Fruit fly (Drosophila melanogaster) whole organism, embryonic: ENCODE results near the gene fz.

Experiments used
- Asciz ChIP-seq: fragments of 200-800 bp; sonication (Bioruptor generic); optimal IDR thresholded peaks from 2 replicates; lab custom pipeline; 2017; ENCODE audit warnings: missing biosample characterization, mild to moderate bottlenecking, missing genetic modification characterization, missing genetic modification reagents
- CG10462 ChIP-seq: fragments of 200-800 bp; sonication (Bioruptor generic); optimal IDR thresholded peaks from 2 replicates; lab custom pipeline; 2016; ENCODE audit warnings: missing biosample characterization, missing genetic modification characterization
- CG10979 ChIP-seq: fragments of 200-800 bp; sonication (Bioruptor generic); optimal IDR thresholded peaks from 2 replicates; lab custom pipeline; 2018; ENCODE audit warnings: missing biosample characterization, mild to moderate bottlenecking, missing genetic modification characterization, moderate library complexity
- CG11093 ChIP-seq: fragments of 200-800 bp; sonication (Bioruptor generic); IDR thresholded peaks from 3 replicates; pipeline ENCODE4 v1.3.6; 2022; ENCODE audit warnings: missing biosample characterization, missing genetic modification characterization
- CG11504 ChIP-seq: fragments of 200-800 bp; sonication (Bioruptor generic); optimal IDR thresholded peaks from 3 replicates; lab custom pipeline; 2019; ENCODE audit warnings: missing biosample characterization, mild to moderate bottlenecking, missing genetic modification characterization, moderate library complexity
- CG12071 ChIP-seq: fragments of 200-800 bp; sonication (Bioruptor generic); optimal IDR thresholded peaks from 3 replicates; lab custom pipeline; 2018; ENCODE audit warnings: missing biosample characterization, mild to moderate bottlenecking, missing genetic modification characterization
- CG12744 ChIP-seq: fragments of 200-800 bp; sonication (Bioruptor generic); optimal IDR thresholded peaks from 2 replicates; lab custom pipeline; 2016; ENCODE audit warnings: missing biosample characterization, missing genetic modification characterization
- CG12769 ChIP-seq: fragments of 200-800 bp; sonication (Bioruptor generic); optimal IDR thresholded peaks from 2 replicates; lab custom pipeline; 2019; ENCODE audit warnings: missing biosample characterization, mild to moderate bottlenecking, missing genetic modification characterization, moderate library complexity
- CG14667 ChIP-seq: fragments of 200-800 bp; sonication (Bioruptor generic); IDR thresholded peaks from 2 replicates; pipeline ENCODE4 v1.3.6; 2022; ENCODE audit warnings: missing biosample characterization, missing genetic modification characterization
- CG15011 ChIP-seq: fragments of 200-800 bp; sonication (Bioruptor generic); optimal IDR thresholded peaks from 3 replicates; lab custom pipeline; 2018; ENCODE audit warnings: missing biosample characterization, mild to moderate bottlenecking, missing genetic modification characterization
- CG15269 ChIP-seq: fragments of 200-800 bp; sonication (Bioruptor generic); optimal IDR thresholded peaks from 2 replicates; lab custom pipeline; 2018; ENCODE audit warnings: missing biosample characterization, mild to moderate bottlenecking, missing genetic modification characterization, moderate library complexity
- CG1603 ChIP-seq: fragments of 200-800 bp; sonication (Bioruptor generic); optimal IDR thresholded peaks from 2 replicates; lab custom pipeline; 2019; ENCODE audit warnings: missing biosample characterization, mild to moderate bottlenecking, missing genetic modification characterization, moderate library complexity
- CG2199 ChIP-seq: fragments of 200-800 bp; sonication (Bioruptor generic); IDR thresholded peaks from 3 replicates; pipeline ENCODE4 v1.3.6; 2022; ENCODE audit warnings: missing biosample characterization, missing genetic modification characterization
- CG30020 ChIP-seq: fragments of 200-800 bp; optimal IDR thresholded peaks from 2 replicates; lab custom pipeline; 2019; ENCODE audit warnings: missing biosample characterization, mild to moderate bottlenecking, missing genetic modification characterization, moderate library complexity
- CG30403 ChIP-seq: fragments of 200-800 bp; sonication (Bioruptor generic); optimal IDR thresholded peaks from 3 replicates; lab custom pipeline; 2016; ENCODE audit warnings: missing biosample characterization, missing genetic modification characterization
- CG42726 ChIP-seq: fragments of 200-800 bp; sonication (Bioruptor generic); IDR thresholded peaks from 2 replicates; pipeline ENCODE4 v1.3.6; 2022; ENCODE audit warnings: missing biosample characterization, missing genetic modification characterization; ENCODE audit not compliant: partially characterized antibody
- CG6175 ChIP-seq: fragments of 200-800 bp; sonication (Bioruptor generic); IDR thresholded peaks from 3 replicates; pipeline ENCODE4 v1.3.6; 2022; ENCODE audit warnings: missing biosample characterization, missing genetic modification characterization
- CG6654 ChIP-seq: fragments of 200-800 bp; sonication (Bioruptor generic); optimal IDR thresholded peaks from 2 replicates; lab custom pipeline; 2017; ENCODE audit warnings: missing biosample characterization, mild to moderate bottlenecking, missing genetic modification characterization
- CG7839 ChIP-seq: fragments of 200-800 bp; sonication (Bioruptor generic); optimal IDR thresholded peaks from 3 replicates; lab custom pipeline; 2018; ENCODE audit warnings: missing biosample characterization, mild to moderate bottlenecking, missing genetic modification characterization, moderate library complexity
- CoRest ChIP-seq: fragments of 200-800 bp; sonication (Bioruptor generic); optimal IDR thresholded peaks from 3 replicates; lab custom pipeline; 2018; ENCODE audit warnings: missing biosample characterization, mild to moderate bottlenecking, missing genetic modification characterization, moderate library complexity
- D19B ChIP-seq: fragments of 200-800 bp; sonication (Bioruptor generic); optimal IDR thresholded peaks from 2 replicates; lab custom pipeline; 2017; ENCODE audit warnings: missing biosample characterization, mild to moderate bottlenecking, missing genetic modification characterization
- Dek ChIP-seq: fragments of 200-800 bp; sonication (Bioruptor generic); optimal IDR thresholded peaks from 3 replicates; lab custom pipeline; 2019; ENCODE audit warnings: missing biosample characterization, mild to moderate bottlenecking, missing genetic modification characterization, moderate library complexity
- Dref ChIP-seq: fragments of 200-800 bp; sonication (Bioruptor generic); IDR thresholded peaks from 2 replicates; pipeline ENCODE4 v1.3.6; 2022; ENCODE audit warnings: missing biosample characterization, missing genetic modification characterization
- ERR ChIP-seq: fragments of 200-800 bp; sonication (Bioruptor generic); optimal IDR thresholded peaks from 2 replicates; lab custom pipeline; 2016; ENCODE audit warnings: missing biosample characterization, missing genetic modification characterization
- Elba2 ChIP-seq: fragments of 200-800 bp; sonication (Bioruptor generic); optimal IDR thresholded peaks from 3 replicates; lab custom pipeline; 2016; ENCODE audit warnings: missing biosample characterization, missing genetic modification characterization
- H2.0 ChIP-seq: fragments of 200-800 bp; sonication (Bioruptor generic); IDR thresholded peaks from 2 replicates; pipeline ENCODE4 v1.3.6; 2022; ENCODE audit warnings: missing biosample characterization, missing genetic modification characterization
- HHEX ChIP-seq: fragments of 200-800 bp; sonication (Bioruptor generic); optimal IDR thresholded peaks from 3 replicates; lab custom pipeline; 2017; ENCODE audit warnings: missing biosample characterization, mild to moderate bottlenecking, missing genetic modification characterization, missing genetic modification reagents
- HLHmδ ChIP-seq: fragments of 200-800 bp; sonication (Bioruptor generic); optimal IDR thresholded peaks from 2 replicates; lab custom pipeline; 2018; ENCODE audit warnings: missing biosample characterization, mild to moderate bottlenecking, missing genetic modification characterization, moderate library complexity
- Hmr ChIP-seq: fragments of 200-800 bp; sonication (Bioruptor generic); optimal IDR thresholded peaks from 3 replicates; lab custom pipeline; 2017; ENCODE audit warnings: mild to moderate bottlenecking, missing biosample characterization, missing genetic modification reagents, missing genetic modification characterization
- Kr ChIP-seq: fragments of 200-800 bp; sonication (Bioruptor generic); optimal IDR thresholded peaks from 2 replicates; lab custom pipeline; 2017; ENCODE audit warnings: missing biosample characterization, mild to moderate bottlenecking, missing genetic modification characterization
- Pdp1 ChIP-seq, 2 experiments: fragments of 200-800 bp; sonication (Bioruptor generic); optimal IDR thresholded peaks; 3 replicates each; lab custom pipeline; 2016; ENCODE audit warnings: missing biosample characterization in 2 of 2, missing genetic modification characterization in 2 of 2, mild to moderate bottlenecking in 1 of 2, moderate library complexity in 1 of 2
- Sin3A ChIP-seq: fragments of >200 bp; optimal IDR thresholded peaks from 2 replicates; lab custom pipeline; 2018
- Six4 ChIP-seq: fragments of 200-800 bp; sonication (Bioruptor generic); optimal IDR thresholded peaks from 2 replicates; lab custom pipeline; 2016; ENCODE audit warnings: missing biosample characterization, missing genetic modification characterization
- Sry-β ChIP-seq: fragments of 200-800 bp; sonication (Bioruptor generic); optimal IDR thresholded peaks from 2 replicates; lab custom pipeline; 2018; ENCODE audit warnings: missing biosample characterization, mild to moderate bottlenecking, missing genetic modification characterization, moderate library complexity
- bbx ChIP-seq: fragments of 200-800 bp; sonication (Bioruptor generic); IDR thresholded peaks from 2 replicates; pipeline ENCODE4 v1.3.6; 2022; ENCODE audit warnings: missing biosample characterization, missing genetic modification characterization; ENCODE audit not compliant: partially characterized antibody
- bsh ChIP-seq, 2 experiments: fragments of 200-800 bp; sonication (Bioruptor generic); optimal IDR thresholded peaks; 2 replicates each; lab custom pipeline; 2017 to 2018; ENCODE audit warnings: mild to moderate bottlenecking in 2 of 2, missing biosample characterization in 2 of 2, missing genetic modification characterization in 2 of 2, moderate library complexity in 1 of 2
- chif ChIP-seq, 2 experiments: fragments of 200-800 bp; sonication (Bioruptor generic); optimal IDR thresholded peaks; 3 replicates each; lab custom pipeline; 2016; ENCODE audit warnings: missing biosample characterization in 2 of 2, missing genetic modification characterization in 2 of 2
- grau ChIP-seq: fragments of 200-800 bp; optimal IDR thresholded peaks from 3 replicates; lab custom pipeline; 2019; ENCODE audit warnings: missing biosample characterization, mild to moderate bottlenecking, missing genetic modification characterization, moderate library complexity
- grn ChIP-seq: fragments of 200-800 bp; sonication (Bioruptor generic); optimal IDR thresholded peaks from 3 replicates; lab custom pipeline; 2017; ENCODE audit warnings: missing biosample characterization, missing genetic modification characterization
- gt ChIP-seq: fragments of 200-800 bp; sonication (Bioruptor generic); IDR thresholded peaks from 2 replicates; pipeline ENCODE4 v1.3.6; 2022; ENCODE audit warnings: missing biosample characterization, missing genetic modification characterization
- lab ChIP-seq: fragments of 200-800 bp; sonication (Bioruptor generic); optimal IDR thresholded peaks from 3 replicates; lab custom pipeline; 2017; ENCODE audit warnings: missing biosample characterization, missing genetic modification characterization, mild to moderate bottlenecking, moderate library complexity, missing genetic modification reagents
- lmd ChIP-seq: fragments of 200-800 bp; sonication (Bioruptor generic); IDR thresholded peaks from 2 replicates; pipeline ENCODE4 v1.3.6; 2022; ENCODE audit warnings: missing biosample characterization, missing genetic modification characterization
- nmo ChIP-seq: fragments of 200-800 bp; sonication (Bioruptor generic); optimal IDR thresholded peaks from 2 replicates; lab custom pipeline; 2018; ENCODE audit warnings: missing biosample characterization, mild to moderate bottlenecking, missing genetic modification characterization, moderate library complexity
- sc ChIP-seq, 3 experiments: fragments of >200 bp in 2 of 3; fragments of 200-800 bp in 1 of 3; sonication (Bioruptor generic) in 1 of 3; optimal IDR thresholded peaks; 2 replicates in 2 of 3; 3 replicates in 1 of 3; lab custom pipeline; 2017; ENCODE audit warnings: mild to moderate bottlenecking in 1 of 3, missing biosample characterization in 1 of 3, missing genetic modification characterization in 1 of 3, missing genetic modification reagents in 1 of 3
- sens ChIP-seq: fragments of 200-800 bp; sonication (Bioruptor generic); peaks from one replicate; lab custom pipeline; 2016; ENCODE audit warnings: missing biosample characterization, missing genetic modification characterization
- shn ChIP-seq: fragments of 200-800 bp; sonication (Bioruptor generic); optimal IDR thresholded peaks from 3 replicates; lab custom pipeline; 2016; ENCODE audit warnings: missing biosample characterization, missing genetic modification characterization
- tio ChIP-seq: fragments of 200-800 bp; sonication (Bioruptor generic); optimal IDR thresholded peaks from 2 replicates; lab custom pipeline; 2017; ENCODE audit warnings: missing biosample characterization, missing genetic modification characterization, inconsistent platforms
- tup ChIP-seq: fragments of 200-800 bp; sonication (Bioruptor generic); optimal IDR thresholded peaks from 2 replicates; lab custom pipeline; 2016; ENCODE audit warnings: missing biosample characterization, mild to moderate bottlenecking, missing genetic modification characterization, moderate library complexity
- wdn ChIP-seq: fragments of 200-800 bp; sonication (Bioruptor generic); IDR thresholded peaks from 2 replicates; pipeline ENCODE4 v1.3.6; 2022; ENCODE audit warnings: missing biosample characterization, missing genetic modification characterization

fz gene

DNA sequence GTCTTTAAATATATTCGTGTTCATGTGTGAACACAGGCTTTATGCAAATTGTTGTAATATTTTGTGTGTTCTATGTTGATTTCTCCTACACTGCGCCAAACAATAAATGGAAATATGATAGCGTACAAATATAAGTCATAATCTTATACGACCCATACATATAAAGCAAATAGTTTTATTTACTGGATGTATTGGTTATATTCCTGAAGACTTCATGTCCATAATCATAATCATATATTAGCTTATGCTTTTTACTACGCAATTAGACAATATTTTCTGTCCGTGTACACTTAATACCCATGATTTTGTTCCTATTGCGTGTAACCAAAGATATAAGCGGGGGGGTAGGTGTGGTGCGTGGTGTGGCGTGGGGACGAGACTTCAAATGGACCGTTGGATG, 22.3 kb downstream of the fz start (continued):
- TF ChIP-seq bsh (GFP tag; optimal IDR thresholded peaks at IDR 0.05; lab: Kevin White, UChicago) (peak in 1 of 2 experiments; percentile 63), Pdp1 (GFP tag; optimal IDR thresholded peaks at IDR 0.05; lab: Kevin White, UChicago) (no peak), CG10979 (peak; percentile 51), Asciz (GFP tag; lab: Kevin White, UChicago) (no peak), lab (peak; percentile 6), CG1603 (tag; lab: Kevin White, UChicago) (peak; percentile 47), CG42726 (GFP tag; lab: Robert Waterston, UW) (no peak), CoRest (tag; lab: Kevin White, UChicago) (no peak), sens (GFP tag; lab: Kevin White, UChicago) (peak; percentile 73), Sry-β (no peak), CG7839 (peak; percentile 18), CG11504 (peak; percentile 23)

DNA sequence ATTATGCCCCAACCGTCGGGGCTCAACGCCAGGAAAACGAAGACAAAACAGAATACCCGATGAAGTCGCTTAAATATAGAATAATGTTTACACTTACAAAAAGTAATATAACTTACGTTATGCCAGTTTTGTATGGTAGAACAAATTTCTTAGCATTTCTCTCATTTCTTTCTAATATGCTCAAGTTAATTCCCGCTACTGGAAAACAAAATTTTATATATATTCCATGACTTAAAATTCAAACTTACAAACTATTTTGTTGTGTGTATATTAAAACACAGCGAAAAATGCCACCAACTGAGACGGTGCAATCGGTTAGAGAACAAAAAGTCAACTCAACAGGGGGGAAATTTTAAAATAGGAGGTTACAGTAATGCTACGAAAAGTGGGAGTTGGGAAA, 23.3 kb downstream of the fz start:
- no peak for TF ChIP-seq ERR (GFP tag; lab: Kevin White, UChicago)
- TF ChIP-seq CG11093 (GFP tag; lab: Robert Waterston, UW): peak; percentile 36; the same call in 1 of the 3 replicates
- peak; percentile 23 for TF ChIP-seq CG15011 (GFP tag; lab: Kevin White, UChicago)
- peak; percentile 32 for TF ChIP-seq CG10462 (GFP tag; lab: Kevin White, UChicago)
- peak; percentile 29 for TF ChIP-seq CG12744 (GFP tag; lab: Kevin White, UChicago)
- TF ChIP-seq HLHmδ: no peak
- TF ChIP-seq lmd (GFP tag; lab: Robert Waterston, UW): peak; percentile 74
- peak; percentile 0 for TF ChIP-seq tup
- no peak for TF ChIP-seq Dref (GFP tag; lab: Robert Waterston, UW)
- peak; percentile 65 for TF ChIP-seq tio (GFP tag; lab: Kevin White, UChicago)
- TF ChIP-seq CG30020 (tag; lab: Kevin White, UChicago): peak; percentile 24
- peak; percentile 71 for TF ChIP-seq CG30403 (GFP tag; lab: Kevin White, UChicago)
- TF ChIP-seq Sin3A (lab: Kevin White, UChicago): no peak
- no peak for TF ChIP-seq bbx (GFP tag; lab: Robert Waterston, UW)
- TF ChIP-seq Elba2 (GFP tag; lab: Kevin White, UChicago): no peak
- TF ChIP-seq chif (GFP tag; optimal IDR thresholded peaks at IDR 0.05; lab: Kevin White, UChicago): peak; percentile 57 to 72
- TF ChIP-seq D19B: no peak
- peak; percentile 14 for TF ChIP-seq CG12071 (GFP tag; lab: Kevin White, UChicago)
- TF ChIP-seq sc (optimal IDR thresholded peaks at IDR 0.05; lab: Kevin White, UChicago): no peak
- peak; percentile 58 for TF ChIP-seq sc (GFP tag; optimal IDR thresholded peaks at IDR 0.05; lab: Kevin White, UChicago)
- TF ChIP-seq gt (GFP tag; lab: Robert Waterston, UW): no peak
- TF ChIP-seq HHEX (GFP tag; lab: Kevin White, UChicago): peak; percentile 27
- peak; percentile 47; the same call in 1 of the 2 replicates for TF ChIP-seq wdn (GFP tag; lab: Robert Waterston, UW)
- peak; percentile 16 for TF ChIP-seq CG6654 (GFP tag; lab: Kevin White, UChicago)
- no peak for TF ChIP-seq shn (GFP tag; lab: Kevin White, UChicago)
- TF ChIP-seq nmo (GFP tag; lab: Kevin White, UChicago): peak; percentile 86
- peak; percentile 69 for TF ChIP-seq grau (tag; lab: Kevin White, UChicago)
- TF ChIP-seq Six4 (GFP tag; lab: Kevin White, UChicago): peak; percentile 69
- TF ChIP-seq H2.0: peak; percentile 50; the same call in 1 of the 2 replicates
- peak; percentile 9 for TF ChIP-seq Dek
- peak; percentile 56 for TF ChIP-seq CG15269 (tag; lab: Kevin White, UChicago)
- 0 out of 3 replicates have a peak, but pooled peaks have one; percentile 25 for TF ChIP-seq CG2199 (GFP tag; lab: Robert Waterston, UW)
- peak; percentile 42 for TF ChIP-seq Hmr (GFP tag; lab: Kevin White, UChicago)
- peak; percentile 58 for TF ChIP-seq CG14667
- no peak for TF ChIP-seq Kr
- TF ChIP-seq CG12769 (tag; lab: Kevin White, UChicago): peak; percentile 43
- no peak for TF ChIP-seq grn (GFP tag; lab: Kevin White, UChicago)
- TF ChIP-seq CG6175 (GFP tag; lab: Robert Waterston, UW): no peak
